Worm (Caenorhabditis elegans) whole organism, young adult: ENCODE measurements around the gene pix-1.

Experiments used
- B0035.1 ChIP-seq: sonication (generic microtip); optimal IDR thresholded peaks from 2 replicates; lab custom pipeline; 2016; ENCODE audit warnings: missing genetic modification characterization, mild to moderate bottlenecking, missing compliant biosample characterization, missing genotype, missing genetic modification reagents
- B0336.3 ChIP-seq: fragments of 200-800 bp; sonication (Bioruptor generic); IDR thresholded peaks from 2 replicates; pipeline ENCODE4 v1.3.6; 2022; ENCODE audit warnings: missing genetic modification characterization, missing compliant biosample characterization
- C17E4.6 ChIP-seq: fragments of 200-800 bp; sonication (Bioruptor generic); IDR thresholded peaks from 2 replicates; pipeline ENCODE4 v1.3.6; 2022; ENCODE audit warnings: missing genetic modification reagents, missing genetic modification characterization, missing compliant biosample characterization
- F22D6.2 ChIP-seq: sonication (generic microtip); optimal IDR thresholded peaks from 2 replicates; lab custom pipeline; 2016; ENCODE audit warnings: mild to moderate bottlenecking, missing genetic modification characterization, missing compliant biosample characterization
- F39B2.1 ChIP-seq: fragments of 200-800 bp; sonication (Bioruptor generic); IDR thresholded peaks from 2 replicates; pipeline ENCODE4 v1.3.6; 2022; ENCODE audit warnings: missing genetic modification reagents, missing genetic modification characterization, missing compliant biosample characterization
- F49E8.2 ChIP-seq: sonication (generic microtip); optimal IDR thresholded peaks from 3 replicates; lab custom pipeline; 2017; ENCODE audit warnings: missing genetic modification characterization, mild to moderate bottlenecking, missing compliant biosample characterization, antibody characterized with exemption, moderate library complexity; ENCODE audit not compliant: insufficient read depth
- F52B5.7 ChIP-seq: sonication (generic microtip); optimal IDR thresholded peaks from 2 replicates; lab custom pipeline; 2016; ENCODE audit warnings: mild to moderate bottlenecking, missing genetic modification characterization, missing compliant biosample characterization
- F57C9.4 ChIP-seq: sonication (generic microtip); optimal IDR thresholded peaks from 2 replicates; lab custom pipeline; 2017; ENCODE audit warnings: mild to moderate bottlenecking, missing genetic modification characterization, missing compliant biosample characterization
- T26A5.8 ChIP-seq: sonication (generic microtip); optimal IDR thresholded peaks from 2 replicates; lab custom pipeline; 2016; ENCODE audit warnings: missing genetic modification characterization, missing compliant biosample characterization
- Y53F4B.3 ChIP-seq: fragments of 200-800 bp; sonication (Bioruptor generic); IDR thresholded peaks from 2 replicates; pipeline ENCODE4 v1.3.6; 2022; ENCODE audit warnings: missing genetic modification reagents, missing genetic modification characterization, missing compliant biosample characterization
- akir-1 ChIP-seq: fragments of 200-800 bp; sonication (Bioruptor generic); optimal IDR thresholded peaks from 2 replicates; lab custom pipeline; 2018; ENCODE audit warnings: mild to moderate bottlenecking, missing genetic modification characterization, moderate library complexity, missing compliant biosample characterization
- aptf-2 ChIP-seq: fragments of 200-800 bp; sonication (Bioruptor generic); conservative IDR thresholded peaks from 2 replicates; pipeline ENCODE4 v1.3.6; 2022; ENCODE audit warnings: missing genetic modification reagents, missing genetic modification characterization, missing compliant biosample characterization
- atf-7 ChIP-seq: sonication (generic microtip); optimal IDR thresholded peaks from 2 replicates; lab custom pipeline; 2017; ENCODE audit warnings: mild to moderate bottlenecking, missing genetic modification characterization, missing compliant biosample characterization
- attf-3 ChIP-seq: fragments of 200-800 bp; sonication (Bioruptor generic); conservative IDR thresholded peaks from 2 replicates; pipeline ENCODE4 v1.3.6; 2022; ENCODE audit warnings: missing genetic modification reagents, missing genetic modification characterization, missing compliant biosample characterization
- bed-2 ChIP-seq: fragments of 200-800 bp; sonication (Bioruptor generic); IDR thresholded peaks from 2 replicates; pipeline ENCODE4 v1.3.6; 2022; ENCODE audit warnings: missing genetic modification reagents, missing genetic modification characterization, missing compliant biosample characterization
- cebp-1 ChIP-seq, 2 experiments: fragments of 200-800 bp in 1 of 2; sonication (Bioruptor generic) in 1 of 2; sonication (generic microtip) in 1 of 2; IDR thresholded peaks in 1 of 2; optimal IDR thresholded peaks in 1 of 2; 2 replicates each; pipeline versions ENCODE4 v1.3.6 to Lab custom; 2017 to 2022; ENCODE audit warnings: missing compliant biosample characterization in 2 of 2, missing genetic modification characterization in 2 of 2, mild to moderate bottlenecking in 1 of 2, missing genetic modification reagents in 1 of 2, moderate library complexity in 1 of 2
- cebp-2 ChIP-seq: fragments of 200-800 bp; sonication (Bioruptor generic); IDR thresholded peaks from 2 replicates; pipeline ENCODE4 v1.3.6; 2022; ENCODE audit warnings: missing genetic modification characterization, missing compliant biosample characterization
- ceh-27 ChIP-seq: fragments of 200-800 bp; sonication (Bioruptor generic); optimal IDR thresholded peaks from 2 replicates; lab custom pipeline; 2018; ENCODE audit warnings: mild to moderate bottlenecking, missing genetic modification characterization, moderate library complexity, missing compliant biosample characterization
- ceh-40 ChIP-seq: fragments of 200-800 bp; sonication (Bioruptor generic); IDR thresholded peaks from 2 replicates; pipeline ENCODE4 v1.3.6; 2022; ENCODE audit warnings: missing genetic modification characterization, missing compliant biosample characterization
- ceh-79 ChIP-seq: sonication (generic microtip); optimal IDR thresholded peaks from 2 replicates; lab custom pipeline; 2017; ENCODE audit warnings: mild to moderate bottlenecking, missing genetic modification characterization, missing compliant biosample characterization
- dox-1 ChIP-seq: fragments of 200-800 bp; sonication (Bioruptor generic); IDR thresholded peaks from 2 replicates; pipeline ENCODE4 v1.3.6; 2022; ENCODE audit warnings: missing genetic modification reagents, missing genetic modification characterization, missing compliant biosample characterization
- dpl-1 ChIP-seq: fragments of 150-350 bp; optimal IDR thresholded peaks from 2 replicates; lab custom pipeline; 2014; ENCODE audit warnings: missing biosample characterization, missing genetic modification reagents, missing genetic modification characterization
- ets-4 ChIP-seq: fragments of 200-800 bp; sonication (Bioruptor generic); optimal IDR thresholded peaks from 2 replicates; lab custom pipeline; 2018; ENCODE audit warnings: mild to moderate bottlenecking, missing genetic modification characterization, missing compliant biosample characterization
- fkh-3 ChIP-seq: sonication (generic microtip); optimal IDR thresholded peaks from 2 replicates; lab custom pipeline; 2016; ENCODE audit warnings: mild to moderate bottlenecking, missing genetic modification characterization, missing compliant biosample characterization
- him-1 ChIP-seq: sonication (generic microtip); optimal IDR thresholded peaks from 2 replicates; lab custom pipeline; 2016; ENCODE audit warnings: missing genotype, missing genetic modification reagents, missing genetic modification characterization, missing compliant biosample characterization
- hrde-1 ChIP-seq: sonication (generic microtip); optimal IDR thresholded peaks from 2 replicates; lab custom pipeline; 2016; ENCODE audit warnings: missing genetic modification characterization, mild to moderate bottlenecking, missing compliant biosample characterization, moderate library complexity, missing genotype, missing genetic modification reagents, borderline replicate concordance
- lir-1 ChIP-seq: fragments of 200-800 bp; sonication (Bioruptor generic); conservative IDR thresholded peaks from 2 replicates; pipeline ENCODE4 v1.3.6; 2022; ENCODE audit warnings: missing genetic modification reagents, missing genetic modification characterization, missing compliant biosample characterization
- lsl-1 ChIP-seq: fragments of 200-800 bp; sonication (Bioruptor generic); optimal IDR thresholded peaks from 2 replicates; lab custom pipeline; 2018; ENCODE audit warnings: mild to moderate bottlenecking, missing genetic modification characterization, moderate library complexity, missing compliant biosample characterization
- madf-10 ChIP-seq: sonication (generic microtip); optimal IDR thresholded peaks from 2 replicates; lab custom pipeline; 2016; ENCODE audit warnings: mild to moderate bottlenecking, missing genetic modification characterization, missing compliant biosample characterization
- madf-6 ChIP-seq: fragments of 200-800 bp; sonication (Bioruptor generic); IDR thresholded peaks from 2 replicates; pipeline ENCODE4 v1.3.6; 2022; ENCODE audit warnings: missing genetic modification reagents, missing genetic modification characterization, missing compliant biosample characterization
- madf-8 ChIP-seq: fragments of 200-800 bp; sonication (Bioruptor generic); conservative IDR thresholded peaks from 2 replicates; pipeline ENCODE4 v1.3.6; 2022; ENCODE audit warnings: missing genetic modification reagents, missing genetic modification characterization, missing compliant biosample characterization
- nfya-2 ChIP-seq: fragments of 200-800 bp; sonication (Bioruptor generic); IDR thresholded peaks from 2 replicates; pipeline ENCODE4 v1.3.6; 2022; ENCODE audit warnings: missing genetic modification reagents, missing genetic modification characterization, missing compliant biosample characterization
- nhr-179 ChIP-seq: sonication (generic microtip); optimal IDR thresholded peaks from 2 replicates; lab custom pipeline; 2016; ENCODE audit warnings: mild to moderate bottlenecking, missing genetic modification characterization, missing compliant biosample characterization
- pbrm-1 ChIP-seq: fragments of 200-800 bp; sonication (Bioruptor generic); IDR thresholded peaks from 2 replicates; pipeline ENCODE4 v1.3.6; 2022; ENCODE audit warnings: missing genetic modification reagents, missing genetic modification characterization, missing compliant biosample characterization
- rec-8 ChIP-seq, 2 experiments: sonication (generic microtip); optimal IDR thresholded peaks; 2 replicates each; lab custom pipeline; 2016; ENCODE audit warnings: mild to moderate bottlenecking in 2 of 2, missing genetic modification characterization in 2 of 2, missing genetic modification reagents in 2 of 2, missing genotype in 2 of 2, missing biosample characterization in 1 of 2, missing compliant biosample characterization in 1 of 2, moderate library complexity in 1 of 2
- repo-1 ChIP-seq: sonication (generic microtip); optimal IDR thresholded peaks from 2 replicates; lab custom pipeline; 2017; ENCODE audit warnings: mild to moderate bottlenecking, missing genetic modification characterization, missing compliant biosample characterization
- rpc-1 ChIP-seq, 2 experiments: fragments of 150-350 bp in 1 of 2; sonication (generic microtip) in 1 of 2; optimal IDR thresholded peaks; 2 replicates each; lab custom pipeline; 2014 to 2018; ENCODE audit warnings: missing biosample characterization in 1 of 2, missing genetic modification characterization in 1 of 2, missing genetic modification reagents in 1 of 2, missing genotype in 1 of 2
- snpc-3.4 ChIP-seq: sonication (generic microtip); optimal IDR thresholded peaks from 2 replicates; lab custom pipeline; 2017; ENCODE audit warnings: missing genetic modification characterization, mild to moderate bottlenecking, missing compliant biosample characterization, antibody characterized with exemption, moderate library complexity, missing genotype, missing genetic modification reagents
- snpc-4 ChIP-seq, 5 experiments: fragments of 150-350 bp in 1 of 5; sonication (generic microtip) in 4 of 5; optimal IDR thresholded peaks; 2 replicates each; lab custom pipeline; 2014 to 2018; ENCODE audit warnings: missing genetic modification characterization in 5 of 5, missing biosample characterization in 3 of 5, antibody characterized with exemption in 2 of 5, mild to moderate bottlenecking in 2 of 5, missing compliant biosample characterization in 2 of 5, missing genotype in 2 of 5, moderate library complexity in 2 of 5, missing genetic modification reagents in 1 of 5
- tbx-9 ChIP-seq: sonication (generic microtip); optimal IDR thresholded peaks from 2 replicates; lab custom pipeline; 2016; ENCODE audit warnings: borderline replicate concordance, missing genetic modification characterization, inconsistent platforms, missing compliant biosample characterization
- tlf-1 ChIP-seq: fragments of 200-800 bp; sonication (Bioruptor generic); optimal IDR thresholded peaks from 2 replicates; lab custom pipeline; 2018; ENCODE audit warnings: mild to moderate bottlenecking, missing genetic modification characterization, missing compliant biosample characterization
- unc-130 ChIP-seq: sonication (generic microtip); optimal IDR thresholded peaks from 2 replicates; lab custom pipeline; 2016; ENCODE audit warnings: missing genetic modification reagents, missing genetic modification characterization, missing compliant biosample characterization
- xnd-1 ChIP-seq: sonication (generic microtip); optimal IDR thresholded peaks from 2 replicates; lab custom pipeline; 2016; ENCODE audit warnings: missing genotype, missing genetic modification reagents, missing genetic modification characterization, missing compliant biosample characterization
- ztf-25 ChIP-seq: fragments of 200-800 bp; sonication (Bioruptor generic); IDR thresholded peaks from 2 replicates; pipeline ENCODE4 v1.3.6; 2022; ENCODE audit warnings: missing genetic modification reagents, missing genetic modification characterization, missing compliant biosample characterization
- ztf-26 ChIP-seq: sonication (generic microtip); optimal IDR thresholded peaks from 2 replicates; lab custom pipeline; 2017; ENCODE audit warnings: missing genetic modification characterization, missing compliant biosample characterization
- ztf-28 ChIP-seq: fragments of 200-800 bp; sonication (Bioruptor generic); IDR thresholded peaks from 2 replicates; pipeline ENCODE4 v1.3.6; 2022; ENCODE audit warnings: missing genetic modification reagents, missing genetic modification characterization, missing compliant biosample characterization
- ztf-3 ChIP-seq: fragments of 200-800 bp; sonication (Bioruptor generic); optimal IDR thresholded peaks from 2 replicates; lab custom pipeline; 2018; ENCODE audit warnings: mild to moderate bottlenecking, missing genetic modification characterization, missing compliant biosample characterization

The pix-1 gene

DNA sequence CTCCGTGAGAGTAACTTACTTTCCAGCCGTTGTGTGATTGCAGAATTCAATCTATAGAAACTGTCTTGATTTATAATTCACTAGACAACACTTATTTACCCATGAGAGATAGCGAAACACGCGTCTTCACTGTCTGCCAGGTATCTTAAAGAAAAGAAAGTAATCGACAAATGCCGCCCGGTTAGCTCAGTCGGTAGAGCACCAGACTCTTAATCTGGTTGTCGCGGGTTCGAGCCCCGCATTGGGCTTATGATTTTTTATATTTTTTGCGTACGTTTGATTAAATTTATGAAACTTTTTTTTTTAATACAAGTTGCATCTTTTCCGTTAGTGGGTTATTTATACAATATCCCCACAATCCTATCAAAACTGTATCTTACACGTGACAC is 55.0 kb downstream of the pix-1 start (continued):
- TF ChIP-seq nfya-2 (GFP tag; lab: Robert Waterston, UW) (no peak), xnd-1 (tag; lab: Kevin White, UChicago) (no peak), madf-8 (GFP tag; lab: Robert Waterston, UW) (no peak), C17E4.6 (GFP tag; lab: Robert Waterston, UW) (no peak), ztf-26 (tag; lab: Kevin White, UChicago) (no peak), ztf-3 (GFP tag; lab: Kevin White, UChicago) (no peak), F52B5.7 (no peak), snpc-4 (GFP tag; optimal IDR thresholded peaks at IDR 0.05; lab: Kevin White, UChicago) (peak; percentile 3), snpc-4 (tag; optimal IDR thresholded peaks at IDR 0.05; lab: Kevin White, UChicago) (no peak), F57C9.4 (tag; lab: Kevin White, UChicago) (no peak), rec-8 (tag; optimal IDR thresholded peaks at IDR 0.05; lab: Kevin White, UChicago) (peak in 1 of 2 experiments; percentile 25), F39B2.1 (GFP tag; lab: Robert Waterston, UW) (no peak), ztf-28 (GFP tag; lab: Robert Waterston, UW) (no peak), attf-3 (no peak), dox-1 (GFP tag; lab: Robert Waterston, UW) (peak; percentile 68; the same call in 1 of the 2 replicates), dpl-1 (GFP tag; lab: Kevin White, UChicago) (no peak), tbx-9 (tag; lab: Kevin White, UChicago) (no peak), aptf-2 (GFP tag; lab: Robert Waterston, UW) (no peak), madf-6 (GFP tag; lab: Robert Waterston, UW) (no peak), hrde-1 (tag; lab: Kevin White, UChicago) (no peak), B0336.3 (GFP tag; lab: Robert Waterston, UW) (no peak), snpc-3.4 (tag; lab: Kevin White, UChicago) (no peak), cebp-1 (GFP tag; IDR thresholded peaks at IDR 0.05; lab: Robert Waterston, UW) (0 out of 2 replicates have a peak, but pooled peaks have one; percentile 15), cebp-1 (tag; optimal IDR thresholded peaks at IDR 0.05; lab: Kevin White, UChicago) (no peak), madf-10 (peak; percentile 31), B0035.1 (tag; lab: Kevin White, UChicago) (no peak), T26A5.8 (no peak), bed-2 (GFP tag; lab: Robert Waterston, UW) (no peak), F22D6.2 (tag; lab: Kevin White, UChicago) (no peak), repo-1 (tag; lab: Kevin White, UChicago) (no peak), ztf-25 (peak; percentile 76; the same call in 1 of the 2 replicates), F49E8.2 (tag; lab: Kevin White, UChicago) (no peak), Y53F4B.3 (GFP tag; lab: Robert Waterston, UW) (no peak), fkh-3 (tag; lab: Kevin White, UChicago) (no peak), nhr-179 (tag; lab: Kevin White, UChicago) (no peak), rpc-1 (optimal IDR thresholded peaks at IDR 0.05; lab: Kevin White, UChicago) (peak; percentile 74), rpc-1 (tag; optimal IDR thresholded peaks at IDR 0.05; lab: Kevin White, UChicago) (peak; percentile 75), tlf-1 (GFP tag; lab: Kevin White, UChicago) (no peak), ceh-40 (GFP tag; lab: Robert Waterston, UW) (peak; percentile 65; the same call in 1 of the 2 replicates), pbrm-1 (GFP tag; lab: Robert Waterston, UW) (peak; percentile 65; the same call in 1 of the 2 replicates), ceh-79 (tag; lab: Kevin White, UChicago) (no peak), ceh-27 (GFP tag; lab: Kevin White, UChicago) (peak; percentile 2), cebp-2 (GFP tag; lab: Robert Waterston, UW) (no peak), atf-7 (tag; lab: Kevin White, UChicago) (no peak), lsl-1 (GFP tag; lab: Kevin White, UChicago) (no peak), akir-1 (GFP tag; lab: Kevin White, UChicago) (no peak), ets-4 (GFP tag; lab: Kevin White, UChicago) (no peak), unc-130 (GFP tag; lab: Kevin White, UChicago) (no peak), lir-1 (GFP tag; lab: Robert Waterston, UW) (no peak), him-1 (tag; lab: Kevin White, UChicago) (peak; percentile 74)
